Worm (Caenorhabditis elegans) whole organism, young adult: Measurements from ENCODE around the gene F14F7.4.

Source experiments
- B0019.2 ChIP-seq: fragments of 200-800 bp; sonication (Bioruptor generic); conservative IDR thresholded peaks from 2 replicates; pipeline ENCODE4 v1.3.6; 2022; ENCODE audit warnings: missing genetic modification reagents, missing genetic modification characterization, missing compliant biosample characterization
- C06A6.2 ChIP-seq: fragments of 200-800 bp; sonication (Bioruptor generic); conservative IDR thresholded peaks from 2 replicates; pipeline ENCODE4 v1.3.6; 2022; ENCODE audit warnings: missing genetic modification characterization, missing compliant biosample characterization
- C17E4.6 ChIP-seq: fragments of 200-800 bp; sonication (Bioruptor generic); IDR thresholded peaks from 2 replicates; pipeline ENCODE4 v1.3.6; 2022; ENCODE audit warnings: missing genetic modification reagents, missing genetic modification characterization, missing compliant biosample characterization
- F23B12.7 ChIP-seq: sonication (generic microtip); optimal IDR thresholded peaks from 2 replicates; lab custom pipeline; 2017; ENCODE audit warnings: missing genetic modification characterization, mild to moderate bottlenecking, missing compliant biosample characterization, antibody characterized with exemption, moderate library complexity; ENCODE audit not compliant: insufficient read depth
- F33H1.4 ChIP-seq: fragments of 200-800 bp; sonication (Bioruptor generic); IDR thresholded peaks from 2 replicates; pipeline ENCODE4 v1.3.6; 2022; ENCODE audit warnings: missing genetic modification reagents, missing genetic modification characterization, missing compliant biosample characterization
- F55B11.4 ChIP-seq: sonication (generic microtip); optimal IDR thresholded peaks from 2 replicates; lab custom pipeline; 2016; ENCODE audit warnings: missing compliant biosample characterization, missing genetic modification characterization, borderline replicate concordance; ENCODE audit not compliant: insufficient read depth
- F57A8.1 ChIP-seq: fragments of 200-800 bp; sonication (Bioruptor generic); optimal IDR thresholded peaks from 2 replicates; lab custom pipeline; 2018; ENCODE audit warnings: mild to moderate bottlenecking, missing genetic modification characterization, moderate library complexity, missing compliant biosample characterization
- Y56A3A.18 ChIP-seq: fragments of 200-800 bp; sonication (Bioruptor generic); IDR thresholded peaks from 2 replicates; pipeline ENCODE4 v1.3.6; 2022; ENCODE audit warnings: missing genetic modification reagents, missing genetic modification characterization, missing compliant biosample characterization
- Y67H2A.10 ChIP-seq: fragments of 200-800 bp; sonication (Bioruptor generic); conservative IDR thresholded peaks from 2 replicates; pipeline ENCODE4 v1.3.6; 2022; ENCODE audit warnings: missing genetic modification reagents, missing genetic modification characterization, missing compliant biosample characterization
- Y95B8A.8 ChIP-seq: fragments of 200-800 bp; sonication (Bioruptor generic); IDR thresholded peaks from 2 replicates; pipeline ENCODE4 v1.3.6; 2022; ENCODE audit warnings: missing genetic modification reagents, missing genetic modification characterization, missing compliant biosample characterization
- ZK185.1 ChIP-seq: sonication (generic microtip); optimal IDR thresholded peaks from 2 replicates; lab custom pipeline; 2016; ENCODE audit warnings: mild to moderate bottlenecking, missing genetic modification characterization, missing compliant biosample characterization; ENCODE audit not compliant: poor library complexity, severe bottlenecking
- aptf-2 ChIP-seq: fragments of 200-800 bp; sonication (Bioruptor generic); conservative IDR thresholded peaks from 2 replicates; pipeline ENCODE4 v1.3.6; 2022; ENCODE audit warnings: missing genetic modification reagents, missing genetic modification characterization, missing compliant biosample characterization
- atf-7 ChIP-seq: sonication (generic microtip); optimal IDR thresholded peaks from 2 replicates; lab custom pipeline; 2017; ENCODE audit warnings: mild to moderate bottlenecking, missing genetic modification characterization, missing compliant biosample characterization
- attf-5 ChIP-seq: fragments of 200-800 bp; sonication (Bioruptor generic); optimal IDR thresholded peaks from 2 replicates; lab custom pipeline; 2018; ENCODE audit warnings: mild to moderate bottlenecking, missing genetic modification characterization, missing compliant biosample characterization
- bed-1 ChIP-seq: fragments of 200-800 bp; sonication (Bioruptor generic); IDR thresholded peaks from 2 replicates; pipeline ENCODE4 v1.3.6; 2022; ENCODE audit warnings: missing genetic modification reagents, missing genetic modification characterization, missing compliant biosample characterization
- bed-2 ChIP-seq: fragments of 200-800 bp; sonication (Bioruptor generic); IDR thresholded peaks from 2 replicates; pipeline ENCODE4 v1.3.6; 2022; ENCODE audit warnings: missing genetic modification reagents, missing genetic modification characterization, missing compliant biosample characterization
- ccch-3 ChIP-seq: fragments of 200-800 bp; sonication (Bioruptor generic); optimal IDR thresholded peaks from 2 replicates; lab custom pipeline; 2018; ENCODE audit warnings: mild to moderate bottlenecking, missing genetic modification characterization, missing compliant biosample characterization
- cebp-1 ChIP-seq, 2 experiments: fragments of 200-800 bp in 1 of 2; sonication (Bioruptor generic) in 1 of 2; sonication (generic microtip) in 1 of 2; IDR thresholded peaks in 1 of 2; optimal IDR thresholded peaks in 1 of 2; 2 replicates each; pipeline versions ENCODE4 v1.3.6 to Lab custom; 2017 to 2022; ENCODE audit warnings: missing compliant biosample characterization in 2 of 2, missing genetic modification characterization in 2 of 2, mild to moderate bottlenecking in 1 of 2, missing genetic modification reagents in 1 of 2, moderate library complexity in 1 of 2
- ceh-27 ChIP-seq: fragments of 200-800 bp; sonication (Bioruptor generic); optimal IDR thresholded peaks from 2 replicates; lab custom pipeline; 2018; ENCODE audit warnings: mild to moderate bottlenecking, missing genetic modification characterization, moderate library complexity, missing compliant biosample characterization
- ceh-79 ChIP-seq: sonication (generic microtip); optimal IDR thresholded peaks from 2 replicates; lab custom pipeline; 2017; ENCODE audit warnings: mild to moderate bottlenecking, missing genetic modification characterization, missing compliant biosample characterization
- dox-1 ChIP-seq: fragments of 200-800 bp; sonication (Bioruptor generic); IDR thresholded peaks from 2 replicates; pipeline ENCODE4 v1.3.6; 2022; ENCODE audit warnings: missing genetic modification reagents, missing genetic modification characterization, missing compliant biosample characterization
- dpl-1 ChIP-seq: fragments of 150-350 bp; optimal IDR thresholded peaks from 2 replicates; lab custom pipeline; 2014; ENCODE audit warnings: missing biosample characterization, missing genetic modification reagents, missing genetic modification characterization
- egl-44 ChIP-seq: fragments of 200-800 bp; sonication (Bioruptor generic); IDR thresholded peaks from 2 replicates; pipeline ENCODE4 v1.3.6; 2022; ENCODE audit warnings: missing genetic modification reagents, missing genetic modification characterization, missing compliant biosample characterization
- egrh-3 ChIP-seq: fragments of 200-800 bp; sonication (Bioruptor generic); IDR thresholded peaks from 2 replicates; pipeline ENCODE4 v1.3.6; 2022; ENCODE audit warnings: missing genetic modification reagents, missing genetic modification characterization, missing compliant biosample characterization
- ekl-4 ChIP-seq: fragments of 200-800 bp; sonication (Bioruptor generic); IDR thresholded peaks from 2 replicates; pipeline ENCODE4 v1.3.6; 2022; ENCODE audit warnings: missing genetic modification reagents, missing genetic modification characterization, missing compliant biosample characterization
- fkh-3 ChIP-seq: sonication (generic microtip); optimal IDR thresholded peaks from 2 replicates; lab custom pipeline; 2016; ENCODE audit warnings: mild to moderate bottlenecking, missing genetic modification characterization, missing compliant biosample characterization
- hlh-12 ChIP-seq: sonication (generic microtip); optimal IDR thresholded peaks from 2 replicates; lab custom pipeline; 2016; ENCODE audit warnings: missing genetic modification characterization, missing compliant biosample characterization
- hmg-1.2 ChIP-seq: fragments of 200-800 bp; sonication (Bioruptor generic); IDR thresholded peaks from 2 replicates; pipeline ENCODE4 v1.3.6; 2022; ENCODE audit warnings: missing genetic modification reagents, missing genetic modification characterization, missing compliant biosample characterization
- lag-1 ChIP-seq: fragments of 200-800 bp; sonication (Bioruptor generic); IDR thresholded peaks from 2 replicates; pipeline ENCODE4 v1.3.6; 2022; ENCODE audit warnings: missing genetic modification reagents, missing genetic modification characterization, missing compliant biosample characterization
- let-526 ChIP-seq: fragments of 200-800 bp; sonication (Bioruptor generic); IDR thresholded peaks from 2 replicates; pipeline ENCODE4 v1.3.6; 2022; ENCODE audit warnings: missing genetic modification reagents, missing genetic modification characterization, missing compliant biosample characterization
- lin-26 ChIP-seq: fragments of 200-800 bp; sonication (Bioruptor generic); IDR thresholded peaks from 2 replicates; pipeline ENCODE4 v1.3.6; 2022; ENCODE audit warnings: missing genetic modification reagents, missing genetic modification characterization, missing compliant biosample characterization
- madf-10 ChIP-seq: sonication (generic microtip); optimal IDR thresholded peaks from 2 replicates; lab custom pipeline; 2016; ENCODE audit warnings: mild to moderate bottlenecking, missing genetic modification characterization, missing compliant biosample characterization
- madf-8 ChIP-seq: fragments of 200-800 bp; sonication (Bioruptor generic); conservative IDR thresholded peaks from 2 replicates; pipeline ENCODE4 v1.3.6; 2022; ENCODE audit warnings: missing genetic modification reagents, missing genetic modification characterization, missing compliant biosample characterization
- mxl-1 ChIP-seq: sonication (generic microtip); optimal IDR thresholded peaks from 2 replicates; lab custom pipeline; 2016; ENCODE audit warnings: missing genetic modification characterization, missing compliant biosample characterization
- nhr-179 ChIP-seq: sonication (generic microtip); optimal IDR thresholded peaks from 2 replicates; lab custom pipeline; 2016; ENCODE audit warnings: mild to moderate bottlenecking, missing genetic modification characterization, missing compliant biosample characterization
- nhr-90 ChIP-seq: sonication (generic microtip); optimal IDR thresholded peaks from 2 replicates; lab custom pipeline; 2016; ENCODE audit warnings: missing genotype, mild to moderate bottlenecking, missing genetic modification characterization, missing compliant biosample characterization
- pha-4 ChIP-seq: fragments of 150-350 bp; sonication (generic microtip); optimal IDR thresholded peaks from 2 replicates; lab custom pipeline; 2014; ENCODE audit warnings: missing biosample characterization, missing genetic modification reagents, missing genetic modification characterization
- repo-1 ChIP-seq: sonication (generic microtip); optimal IDR thresholded peaks from 2 replicates; lab custom pipeline; 2017; ENCODE audit warnings: mild to moderate bottlenecking, missing genetic modification characterization, missing compliant biosample characterization
- rpc-1 ChIP-seq, 2 experiments: fragments of 150-350 bp in 1 of 2; sonication (generic microtip) in 1 of 2; optimal IDR thresholded peaks; 2 replicates each; lab custom pipeline; 2014 to 2018; ENCODE audit warnings: missing biosample characterization in 1 of 2, missing genetic modification characterization in 1 of 2, missing genetic modification reagents in 1 of 2, missing genotype in 1 of 2
- snpc-1.1 ChIP-seq: sonication (generic microtip); optimal IDR thresholded peaks from 2 replicates; lab custom pipeline; 2017; ENCODE audit warnings: missing genetic modification characterization, mild to moderate bottlenecking, missing compliant biosample characterization, antibody characterized with exemption, moderate library complexity, missing genotype, missing genetic modification reagents; ENCODE audit not compliant: insufficient read depth
- snpc-3.4 ChIP-seq: sonication (generic microtip); optimal IDR thresholded peaks from 2 replicates; lab custom pipeline; 2017; ENCODE audit warnings: missing genetic modification characterization, mild to moderate bottlenecking, missing compliant biosample characterization, antibody characterized with exemption, moderate library complexity, missing genotype, missing genetic modification reagents
- tbx-9 ChIP-seq: sonication (generic microtip); optimal IDR thresholded peaks from 2 replicates; lab custom pipeline; 2016; ENCODE audit warnings: borderline replicate concordance, missing genetic modification characterization, inconsistent platforms, missing compliant biosample characterization
- xnd-1 ChIP-seq: sonication (generic microtip); optimal IDR thresholded peaks from 2 replicates; lab custom pipeline; 2016; ENCODE audit warnings: missing genotype, missing genetic modification reagents, missing genetic modification characterization, missing compliant biosample characterization
- zfh-2 ChIP-seq: fragments of 200-800 bp; sonication (Bioruptor generic); conservative IDR thresholded peaks from 2 replicates; pipeline ENCODE4 v1.3.6; 2022; ENCODE audit warnings: missing genetic modification reagents, missing genetic modification characterization, missing compliant biosample characterization
- ztf-22 ChIP-seq: fragments of 200-800 bp; sonication (Bioruptor generic); optimal IDR thresholded peaks from 2 replicates; lab custom pipeline; 2018; ENCODE audit warnings: mild to moderate bottlenecking, missing genetic modification characterization, moderate library complexity, missing compliant biosample characterization
- ztf-26 ChIP-seq: sonication (generic microtip); optimal IDR thresholded peaks from 2 replicates; lab custom pipeline; 2017; ENCODE audit warnings: missing genetic modification characterization, missing compliant biosample characterization

F14F7.4 gene

DNA sequence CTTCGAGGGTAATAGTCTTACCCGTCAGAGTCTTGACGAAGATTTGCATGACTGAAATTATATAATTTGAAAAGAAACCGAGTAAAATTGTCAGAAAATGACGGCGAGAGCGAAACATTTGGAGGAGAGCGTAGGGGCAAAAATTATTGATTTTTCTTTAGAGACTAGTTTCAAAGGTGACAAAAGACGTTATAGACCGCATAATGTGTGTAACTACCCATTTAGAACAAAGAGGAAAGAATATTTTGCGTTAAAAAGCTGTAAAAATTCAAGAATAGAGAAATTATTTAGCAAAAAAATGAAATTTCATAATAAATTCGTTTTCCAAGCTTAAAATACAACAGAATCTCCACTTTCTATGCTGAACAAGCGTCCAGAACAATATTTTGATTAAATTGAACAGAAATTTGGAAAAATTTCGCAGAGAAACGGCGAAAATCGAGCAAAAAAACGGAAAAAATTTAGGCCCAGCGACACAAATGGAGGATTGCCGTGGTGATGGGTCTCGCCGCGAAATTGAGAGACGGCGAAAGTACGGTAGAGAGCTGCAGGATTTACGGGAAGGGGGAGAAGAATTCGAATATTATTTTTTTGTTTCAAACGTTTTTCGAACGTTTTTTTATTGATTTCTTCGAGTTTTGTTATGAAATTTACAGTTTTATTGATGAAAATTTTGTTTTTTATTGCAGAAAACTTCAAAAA, 50.9 kb downstream of the F14F7.4 start, which contains the start of the genes ubq-2 and frg-1 (continued):
- TF ChIP-seq ztf-22 (GFP tag; lab: Kevin White, UChicago) (no peak), hlh-12 (tag; lab: Kevin White, UChicago) (no peak), zfh-2 (no peak), ekl-4 (GFP tag; lab: Robert Waterston, UW) (peak; percentile 67), bed-2 (GFP tag; lab: Robert Waterston, UW) (no peak), Y56A3A.18 (GFP tag; lab: Robert Waterston, UW) (no peak), B0019.2 (GFP tag; lab: Robert Waterston, UW) (no peak; the same call in none of the 2 replicates), snpc-3.4 (peak; percentile 32), xnd-1 (tag; lab: Kevin White, UChicago) (peak; percentile 64), F55B11.4 (no peak), bed-1 (no peak), rpc-1 (optimal IDR thresholded peaks at IDR 0.05; lab: Kevin White, UChicago) (peak; percentile 10), rpc-1 (tag; optimal IDR thresholded peaks at IDR 0.05; lab: Kevin White, UChicago) (no peak), ztf-26 (tag; lab: Kevin White, UChicago) (no peak), attf-5 (GFP tag; lab: Kevin White, UChicago) (peak; percentile 89), atf-7 (tag; lab: Kevin White, UChicago) (no peak), hmg-1.2 (GFP tag; lab: Robert Waterston, UW) (peak; percentile 43), ZK185.1 (tag; lab: Kevin White, UChicago) (no peak), Y95B8A.8 (GFP tag; lab: Robert Waterston, UW) (0 out of 2 replicates have a peak, but pooled peaks have one; percentile 65), C17E4.6 (peak; percentile 36; the same call in 1 of the 2 replicates), C06A6.2 (GFP tag; lab: Robert Waterston, UW) (no peak), let-526 (GFP tag; lab: Robert Waterston, UW) (0 out of 2 replicates have a peak, but pooled peaks have one; percentile 60), egl-44 (GFP tag; lab: Robert Waterston, UW) (no peak), cebp-1 (GFP tag; IDR thresholded peaks at IDR 0.05; lab: Robert Waterston, UW) (no peak), cebp-1 (tag; optimal IDR thresholded peaks at IDR 0.05; lab: Kevin White, UChicago) (peak; percentile 78), egrh-3 (GFP tag; lab: Robert Waterston, UW) (peak; percentile 58; the same call in 1 of the 2 replicates), Y67H2A.10 (GFP tag; lab: Robert Waterston, UW) (no peak), ceh-27 (GFP tag; lab: Kevin White, UChicago) (peak; percentile 61), nhr-179 (tag; lab: Kevin White, UChicago) (no peak), dox-1 (GFP tag; lab: Robert Waterston, UW) (peak; percentile 89), lin-26 (GFP tag; lab: Robert Waterston, UW) (no peak), dpl-1 (peak; percentile 65), lag-1 (GFP tag; lab: Robert Waterston, UW) (no peak), nhr-90 (tag; lab: Kevin White, UChicago) (no peak), snpc-1.1 (tag; lab: Kevin White, UChicago) (peak; percentile 16), mxl-1 (tag; lab: Kevin White, UChicago) (no peak), fkh-3 (tag; lab: Kevin White, UChicago) (no peak), madf-10 (tag; lab: Kevin White, UChicago) (peak; percentile 37), repo-1 (tag; lab: Kevin White, UChicago) (no peak), F33H1.4 (peak; percentile 98), aptf-2 (no peak), madf-8 (peak; percentile 69), F57A8.1 (GFP tag; lab: Kevin White, UChicago) (no peak), ceh-79 (no peak), ccch-3 (GFP tag; lab: Kevin White, UChicago) (no peak), pha-4 (peak; percentile 60), tbx-9 (tag; lab: Kevin White, UChicago) (no peak), F23B12.7 (tag; lab: Kevin White, UChicago) (peak; percentile 60)
